Worm (Caenorhabditis elegans) whole organism, early embryonic: Measurements from ENCODE around the gene C53C11.2.

Experiments
- F13C5.2 ChIP-seq: sonication (generic microtip); optimal IDR thresholded peaks from 2 replicates; lab custom pipeline; 2017; ENCODE audit warnings: mild to moderate bottlenecking, missing genetic modification characterization, inconsistent platforms, missing compliant biosample characterization
- aly-1 ChIP-seq: sonication (generic microtip); optimal IDR thresholded peaks from 2 replicates; lab custom pipeline; 2016; ENCODE audit warnings: missing genetic modification characterization, missing compliant biosample characterization
- ama-1 ChIP-seq: fragments of 150-350 bp; optimal IDR thresholded peaks from 2 replicates; lab custom pipeline; 2014
- ceh-13 ChIP-seq: fragments of 200-800 bp; sonication (Bioruptor generic); optimal IDR thresholded peaks from 2 replicates; lab custom pipeline; 2018; ENCODE audit warnings: mild to moderate bottlenecking, missing genetic modification characterization, missing compliant biosample characterization
- ets-7 ChIP-seq: sonication (generic microtip); optimal IDR thresholded peaks from 2 replicates; lab custom pipeline; 2016; ENCODE audit warnings: missing genotype, missing genetic modification characterization, missing compliant biosample characterization
- pes-1 ChIP-seq: fragments of 200-800 bp; sonication (Bioruptor generic); IDR thresholded peaks from 2 replicates; pipeline ENCODE4 v1.3.6; 2022; ENCODE audit warnings: missing genetic modification reagents, missing genetic modification characterization, missing compliant biosample characterization
- tbx-11 ChIP-seq: fragments of 200-800 bp; sonication (Bioruptor generic); IDR thresholded peaks from 2 replicates; pipeline ENCODE4 v1.3.6; 2022; ENCODE audit warnings: missing genetic modification characterization, missing compliant biosample characterization
- tbx-37 ChIP-seq: fragments of 200-800 bp; sonication (Bioruptor generic); conservative IDR thresholded peaks from 2 replicates; pipeline ENCODE4 v1.3.6; 2022; ENCODE audit warnings: missing genetic modification reagents, missing genetic modification characterization, missing compliant biosample characterization

- TF ChIP-seq ets-7 (no peak), tbx-37 (no peak), tbx-11 (GFP tag; lab: Robert Waterston, UW) (no peak), ama-1 (lab: Kevin White, UChicago) (no peak), pes-1 (GFP tag; lab: Robert Waterston, UW) (no peak), ceh-13 (GFP tag; lab: Kevin White, UChicago) (no peak), F13C5.2 (no peak), aly-1 (tag; lab: Kevin White, UChicago) (no peak)
Observed at ce11 chrX:17384343-17384742, 47.9 kb downstream of the C53C11.2 start.
